Fruit fly (Drosophila melanogaster) whole organism: ENCODE results near the gene Cdc42.

ENCODE experiments used
- EcR ChIP-seq, 2 experiments: fragments of >200 bp; optimal IDR thresholded peaks; 2 replicates each; lab custom pipeline; 2017; ENCODE audit warnings: missing biosample characterization in 2 of 2, missing genetic modification characterization in 2 of 2, missing genetic modification reagents in 2 of 2
- pan ChIP-seq: fragments of >200 bp; optimal IDR thresholded peaks from 2 replicates; lab custom pipeline; 2017
- usp ChIP-seq: fragments of >200 bp; optimal IDR thresholded peaks from 2 replicates; lab custom pipeline; 2017; ENCODE audit warnings: missing biosample characterization, missing genetic modification characterization, mixed read lengths

DNA sequence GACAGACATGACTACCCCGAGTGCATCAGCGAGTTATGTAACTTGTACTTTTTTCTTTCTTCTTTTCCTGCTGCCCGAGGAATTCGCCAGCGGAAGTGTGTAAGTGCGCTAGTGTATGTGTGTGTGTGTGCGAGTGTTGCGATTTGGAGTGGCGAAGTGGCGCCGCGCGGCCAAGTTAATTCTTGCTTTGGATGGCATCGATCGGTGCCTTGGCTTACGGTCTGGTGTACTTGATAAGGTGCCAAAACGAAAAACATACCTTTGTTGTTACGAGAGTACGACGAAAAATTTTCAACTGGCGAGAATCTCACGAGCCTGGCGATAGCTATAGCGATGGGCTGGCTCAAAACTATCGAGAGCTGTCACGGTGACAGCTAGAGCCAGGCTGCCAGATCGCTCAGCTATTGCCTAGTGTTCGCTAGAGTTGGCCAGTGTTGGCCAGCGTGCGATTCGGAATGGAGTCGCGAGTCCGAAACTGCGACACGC lies 47.2 kb downstream of the Cdc42 start, which contains the start of the genes CG18809, COX6B, CG33932 and Rpp20:
- TF ChIP-seq usp (GFP tag; lab: Kevin White, UChicago) (no peak), pan (lab: Kevin White, UChicago) (no peak), EcR (GFP tag; optimal IDR thresholded peaks at IDR 0.05; lab: Kevin White, UChicago) (no peak)
